Worm (Caenorhabditis elegans): ENCODE data around the gene K01A2.10.

DNA sequence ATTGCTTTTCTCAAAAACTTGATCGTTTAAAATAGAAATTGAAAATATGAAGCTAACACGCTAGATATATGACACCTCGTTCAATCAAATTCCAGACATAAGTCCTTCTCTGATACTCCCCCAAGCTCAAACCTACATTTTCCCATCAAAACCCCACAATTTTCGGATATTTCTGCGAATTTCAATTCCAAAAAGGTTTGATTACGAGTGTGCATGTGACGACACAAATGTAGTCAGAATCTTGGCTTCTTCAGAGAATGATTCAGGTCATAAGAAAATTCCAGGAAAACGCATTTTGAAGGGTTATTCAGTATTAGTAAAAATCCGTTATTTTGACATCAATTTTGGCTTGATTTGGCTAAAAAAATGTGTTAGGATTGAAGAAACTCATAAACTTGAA, 11.9 kb upstream of the K01A2.10 start:
- TF ChIP-seq ama-1 (optimal IDR thresholded peaks at IDR 0.05): no peak
- TF ChIP-seq tra-4 (tag; optimal IDR thresholded peaks at IDR 0.05): no peak
- TF ChIP-seq hmbx-1 (tag; optimal IDR thresholded peaks at IDR 0.05): no peak
- no peak for TF ChIP-seq sea-1 (GFP tag; conservative IDR thresholded peaks at IDR 0.05)
- no peak for TF ChIP-seq flt-1 (GFP tag; IDR thresholded peaks at IDR 0.05)
- no peak for TF ChIP-seq ceh-13 (GFP tag; optimal IDR thresholded peaks at IDR 0.05)
- TF ChIP-seq F13C5.2 (tag; optimal IDR thresholded peaks at IDR 0.05): no peak
- TF ChIP-seq tbx-37 (GFP tag; conservative IDR thresholded peaks at IDR 0.05): no peak
- TF ChIP-seq B0310.2 (tag; optimal IDR thresholded peaks at IDR 0.05): no peak
- no peak for TF ChIP-seq ets-7 (tag; optimal IDR thresholded peaks at IDR 0.05)
- TF ChIP-seq pes-1 (GFP tag; IDR thresholded peaks at IDR 0.05): no peak
